Worm (Caenorhabditis elegans) whole organism, young adult: ENCODE data around the gene T26H8.4.

Experiments
- K11D2.4 ChIP-seq: fragments of 200-800 bp; sonication (Bioruptor generic); IDR thresholded peaks from 2 replicates; pipeline ENCODE4 v1.3.6; 2022; ENCODE audit warnings: missing genetic modification reagents, missing genetic modification characterization, missing compliant biosample characterization
- Y53F4B.3 ChIP-seq: fragments of 200-800 bp; sonication (Bioruptor generic); IDR thresholded peaks from 2 replicates; pipeline ENCODE4 v1.3.6; 2022; ENCODE audit warnings: missing genetic modification reagents, missing genetic modification characterization, missing compliant biosample characterization
- Y95B8A.8 ChIP-seq: fragments of 200-800 bp; sonication (Bioruptor generic); IDR thresholded peaks from 2 replicates; pipeline ENCODE4 v1.3.6; 2022; ENCODE audit warnings: missing genetic modification reagents, missing genetic modification characterization, missing compliant biosample characterization
- ama-1 ChIP-seq, 3 experiments: fragments of 150-350 bp in 1 of 3; sonication (generic microtip) in 2 of 3; optimal IDR thresholded peaks; 2 replicates each; lab custom pipeline; 2014 to 2018; ENCODE audit warnings: missing biosample characterization in 2 of 3, missing genetic modification characterization in 2 of 3, missing genetic modification reagents in 2 of 3
- attf-6 ChIP-seq: fragments of 200-800 bp; sonication (Bioruptor generic); IDR thresholded peaks from 2 replicates; pipeline ENCODE4 v1.3.6; 2022; ENCODE audit warnings: missing genetic modification reagents, missing genetic modification characterization, missing compliant biosample characterization
- ccch-3 ChIP-seq: fragments of 200-800 bp; sonication (Bioruptor generic); optimal IDR thresholded peaks from 2 replicates; lab custom pipeline; 2018; ENCODE audit warnings: mild to moderate bottlenecking, missing genetic modification characterization, missing compliant biosample characterization
- hmg-20 ChIP-seq: fragments of 200-800 bp; sonication (Bioruptor generic); IDR thresholded peaks from 2 replicates; pipeline ENCODE4 v1.3.6; 2022; ENCODE audit warnings: missing genetic modification reagents, missing genetic modification characterization, missing compliant biosample characterization
- madf-8 ChIP-seq: fragments of 200-800 bp; sonication (Bioruptor generic); conservative IDR thresholded peaks from 2 replicates; pipeline ENCODE4 v1.3.6; 2022; ENCODE audit warnings: missing genetic modification reagents, missing genetic modification characterization, missing compliant biosample characterization
- mel-28 ChIP-seq: sonication (generic microtip); optimal IDR thresholded peaks from 2 replicates; lab custom pipeline; 2016; ENCODE audit warnings: borderline replicate concordance, mild to moderate bottlenecking, missing genetic modification characterization, missing compliant biosample characterization
- nhr-90 ChIP-seq: sonication (generic microtip); optimal IDR thresholded peaks from 2 replicates; lab custom pipeline; 2016; ENCODE audit warnings: missing genotype, mild to moderate bottlenecking, missing genetic modification characterization, missing compliant biosample characterization
- pha-4 ChIP-seq: fragments of 150-350 bp; sonication (generic microtip); optimal IDR thresholded peaks from 2 replicates; lab custom pipeline; 2014; ENCODE audit warnings: missing biosample characterization, missing genetic modification reagents, missing genetic modification characterization
- sea-2 ChIP-seq: fragments of 200-800 bp; sonication (Bioruptor generic); IDR thresholded peaks from 2 replicates; pipeline ENCODE4 v1.3.6; 2022; ENCODE audit warnings: missing genetic modification characterization, missing compliant biosample characterization
- snpc-3.4 ChIP-seq: sonication (generic microtip); optimal IDR thresholded peaks from 2 replicates; lab custom pipeline; 2017; ENCODE audit warnings: missing genetic modification characterization, mild to moderate bottlenecking, missing compliant biosample characterization, antibody characterized with exemption, moderate library complexity, missing genotype, missing genetic modification reagents
- unc-62 ChIP-seq: fragments of 150-350 bp; optimal IDR thresholded peaks from 2 replicates; lab custom pipeline; 2014; ENCODE audit warnings: missing biosample characterization, missing genetic modification reagents, missing genetic modification characterization

DNA sequence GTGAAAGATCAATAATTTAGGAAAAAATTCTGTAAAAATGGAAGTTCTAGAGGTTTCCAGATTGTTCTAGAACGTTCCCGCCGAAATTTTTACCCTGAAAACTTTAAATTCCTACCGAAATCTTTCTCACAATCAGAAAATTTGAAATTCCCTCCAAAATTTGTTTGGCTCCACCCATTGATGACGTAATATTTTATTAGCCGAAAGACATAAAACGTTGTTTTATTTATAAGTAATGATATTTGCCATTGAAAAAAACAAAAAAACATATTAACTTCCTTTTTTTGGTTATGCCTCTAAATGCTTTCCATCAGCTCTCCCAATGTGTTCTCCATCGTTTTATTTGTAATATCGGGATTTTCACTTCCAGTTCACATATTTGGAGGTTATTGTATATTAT, 23.7 kb upstream of the T26H8.4 start, which contains the start of gene srh-295:
- TF ChIP-seq pha-4 (tag; lab: Kevin White, UChicago) (no peak), Y53F4B.3 (GFP tag; lab: Robert Waterston, UW) (no peak), unc-62 (GFP tag; lab: Kevin White, UChicago) (no peak), snpc-3.4 (tag; lab: Kevin White, UChicago) (no peak), attf-6 (GFP tag; lab: Robert Waterston, UW) (no peak), mel-28 (tag; lab: Kevin White, UChicago) (no peak), ccch-3 (no peak), nhr-90 (no peak), madf-8 (GFP tag; lab: Robert Waterston, UW) (no peak), ama-1 (optimal IDR thresholded peaks at IDR 0.05; lab: Kevin White, UChicago) (no peak), ama-1 (GFP tag; optimal IDR thresholded peaks at IDR 0.05; lab: Kevin White, UChicago) (no peak), sea-2 (GFP tag; lab: Robert Waterston, UW) (no peak), Y95B8A.8 (no peak), hmg-20 (GFP tag; lab: Robert Waterston, UW) (no peak), K11D2.4 (GFP tag; lab: Robert Waterston, UW) (no peak)
